Worm (Caenorhabditis elegans): ENCODE measurements around the gene F47G3.3.

F47G3.3 gene

ce11 chrX:2413277-2413676 is 37.5 kb downstream of the F47G3.3 start, which contains the start of gene hlh-15:
TSS of gene hlh-15 (minus strand) at chrX:2413377.
- no peak for TF ChIP-seq elt-3 (tag; optimal IDR thresholded peaks at IDR 0.05)
- no peak for TF ChIP-seq nhr-12 (tag; optimal IDR thresholded peaks at IDR 0.05)

ce11 chrX:2419777-2420176 is 44.0 kb downstream of the F47G3.3 start, which contains the start of gene glr-7:
TSS of gene glr-7 (minus strand) at chrX:2419877.
- no peak for TF ChIP-seq sem-2 (GFP tag; optimal IDR thresholded peaks at IDR 0.05)

ce11 chrX:2422123-2422522 is 46.3 kb downstream of the F47G3.3 start:
- no peak for TF ChIP-seq sem-2 (GFP tag; optimal IDR thresholded peaks at IDR 0.05)
- TF ChIP-seq drap-1 (GFP tag; optimal IDR thresholded peaks at IDR 0.05): no peak
- TF ChIP-seq nhr-237 (tag; optimal IDR thresholded peaks at IDR 0.05): no peak
- TF ChIP-seq lin-32 (GFP tag; optimal IDR thresholded peaks at IDR 0.05): no peak
- TF ChIP-seq ztf-11 (tag; optimal IDR thresholded peaks at IDR 0.05): no peak
- no peak for TF ChIP-seq nhr-76 (tag; optimal IDR thresholded peaks at IDR 0.05)
- no peak for TF ChIP-seq sptf-1 (tag; optimal IDR thresholded peaks at IDR 0.05)
- no peak for TF ChIP-seq cnd-1 (tag; optimal IDR thresholded peaks at IDR 0.05)
- TF ChIP-seq ceh-39 (tag; optimal IDR thresholded peaks at IDR 0.05): no peak
- TF ChIP-seq M03D4.4 (tag; optimal IDR thresholded peaks at IDR 0.05): no peak
- TF ChIP-seq nhr-28 (tag; optimal IDR thresholded peaks at IDR 0.05): no peak
- TF ChIP-seq mls-2 (tag; optimal IDR thresholded peaks at IDR 0.05): no peak
- no peak for TF ChIP-seq pha-4 (tag; optimal IDR thresholded peaks at IDR 0.05)
- no peak for TF ChIP-seq ham-2 (GFP tag; optimal IDR thresholded peaks at IDR 0.05)

ce11 chrX:2425284-2425683 is 49.5 kb downstream of the F47G3.3 start:
- TF ChIP-seq ces-1 (GFP tag; optimal IDR thresholded peaks at IDR 0.05) (no peak), drap-1 (GFP tag; optimal IDR thresholded peaks at IDR 0.05) (no peak), nhr-2 (tag; optimal IDR thresholded peaks at IDR 0.05) (no peak), pha-4 (tag; optimal IDR thresholded peaks at IDR 0.05) (peak; percentile 4)

ce11 chrX:2426932-2427331 is 51.1 kb downstream of the F47G3.3 start:
- TF ChIP-seq snpc-4 (tag; optimal IDR thresholded peaks at IDR 0.05): no peak
- peak; percentile 30 for TF ChIP-seq elt-1 (tag; optimal IDR thresholded peaks at IDR 0.05; ENCODE audit: borderline replicate concordance, insufficient read depth)
- no peak for TF ChIP-seq nhr-76 (tag; optimal IDR thresholded peaks at IDR 0.05)
- peak; percentile 54 for TF ChIP-seq unc-62 (GFP tag; optimal IDR thresholded peaks at IDR 0.05)
- TF ChIP-seq tbx-8 (GFP tag; optimal IDR thresholded peaks at IDR 0.05): no peak

- TF ChIP-seq nhr-28 (tag; optimal IDR thresholded peaks at IDR 0.05) (no peak), nhr-2 (tag; optimal IDR thresholded peaks at IDR 0.05) (no peak), mls-2 (tag; optimal IDR thresholded peaks at IDR 0.05) (no peak), drap-1 (GFP tag; optimal IDR thresholded peaks at IDR 0.05) (no peak), snpc-4 (tag; optimal IDR thresholded peaks at IDR 0.05) (no peak), sem-2 (GFP tag; optimal IDR thresholded peaks at IDR 0.05) (no peak)
These were observed 51.6 kb downstream of the F47G3.3 start, which contains the start of gene gcy-31 for ce11 chrX:2427404-2427803. TSS of gene gcy-31 (minus strand) at chrX:2427504.
